Fruit fly (Drosophila melanogaster) whole organism, embryonic: ENCODE data around the gene Claspin.

Source experiments
- Atf3 ChIP-seq: fragments of 200-800 bp; sonication (Bioruptor generic); optimal IDR thresholded peaks from 3 replicates; lab custom pipeline; 2016; ENCODE audit warnings: missing biosample characterization, missing genetic modification characterization
- C15 ChIP-seq: fragments of 200-800 bp; sonication (Bioruptor generic); IDR thresholded peaks from 3 replicates; pipeline ENCODE4 v1.3.6; 2022; ENCODE audit warnings: missing biosample characterization, missing genetic modification characterization
- CG1024 ChIP-seq: fragments of 200-800 bp; sonication (Bioruptor generic); IDR thresholded peaks from 2 replicates; pipeline ENCODE4 v1.3.6; 2022; ENCODE audit warnings: missing biosample characterization, missing genetic modification characterization
- CG10274 ChIP-seq: fragments of 200-800 bp; sonication (Bioruptor generic); optimal IDR thresholded peaks from 3 replicates; lab custom pipeline; 2017; ENCODE audit warnings: missing biosample characterization, mild to moderate bottlenecking, missing genetic modification characterization
- CG10959 ChIP-seq: fragments of 200-800 bp; sonication (Bioruptor generic); IDR thresholded peaks from 2 replicates; pipeline ENCODE4 v1.3.6; 2022; ENCODE audit warnings: missing biosample characterization, missing genetic modification characterization
- CG11398 ChIP-seq: fragments of 200-800 bp; sonication (Bioruptor generic); optimal IDR thresholded peaks from 2 replicates; lab custom pipeline; 2016; ENCODE audit warnings: missing biosample characterization, missing genetic modification characterization
- CG14441 ChIP-seq: fragments of 200-800 bp; sonication (Bioruptor generic); IDR thresholded peaks from 2 replicates; pipeline ENCODE4 v1.3.6; 2022; ENCODE audit warnings: missing biosample characterization, missing genetic modification characterization
- CG14860 ChIP-seq: fragments of 200-800 bp; sonication (Bioruptor generic); IDR thresholded peaks from 3 replicates; pipeline ENCODE4 v1.3.6; 2022; ENCODE audit warnings: missing biosample characterization, missing genetic modification characterization; ENCODE audit not compliant: partially characterized antibody
- CG1529 ChIP-seq: fragments of 200-800 bp; sonication (Bioruptor generic); optimal IDR thresholded peaks from 3 replicates; lab custom pipeline; 2018; ENCODE audit warnings: missing biosample characterization, missing genetic modification characterization
- CG17802 ChIP-seq: fragments of 200-800 bp; sonication (Bioruptor generic); optimal IDR thresholded peaks from 2 replicates; lab custom pipeline; 2018; ENCODE audit warnings: missing biosample characterization, mild to moderate bottlenecking, missing genetic modification characterization, moderate library complexity
- CG1792 ChIP-seq: fragments of 200-800 bp; sonication (Bioruptor generic); optimal IDR thresholded peaks from 2 replicates; lab custom pipeline; 2016; ENCODE audit warnings: missing biosample characterization, missing genetic modification characterization
- CG2129 ChIP-seq: fragments of 200-800 bp; sonication (Bioruptor generic); IDR thresholded peaks from 2 replicates; pipeline ENCODE4 v1.3.6; 2022; ENCODE audit warnings: missing biosample characterization, missing genetic modification characterization; ENCODE audit not compliant: partially characterized antibody
- CG2678 ChIP-seq: fragments of 200-800 bp; sonication (Bioruptor generic); optimal IDR thresholded peaks from 3 replicates; lab custom pipeline; 2019; ENCODE audit warnings: missing biosample characterization, mild to moderate bottlenecking, missing genetic modification characterization, moderate library complexity
- CG2712 ChIP-seq: fragments of 200-800 bp; optimal IDR thresholded peaks from 3 replicates; lab custom pipeline; 2019; ENCODE audit warnings: missing biosample characterization, mild to moderate bottlenecking, missing genetic modification characterization, moderate library complexity
- CG31388 ChIP-seq: fragments of 200-800 bp; sonication (Bioruptor generic); optimal IDR thresholded peaks from 2 replicates; lab custom pipeline; 2016; ENCODE audit warnings: missing biosample characterization, missing genetic modification characterization
- CG34376 ChIP-seq: fragments of 200-800 bp; sonication (Bioruptor generic); optimal IDR thresholded peaks from 2 replicates; lab custom pipeline; 2018; ENCODE audit warnings: missing biosample characterization, mild to moderate bottlenecking, missing genetic modification characterization
- CG5953 ChIP-seq: fragments of 200-800 bp; sonication (Bioruptor generic); IDR thresholded peaks from 2 replicates; pipeline ENCODE4 v1.3.6; 2022; ENCODE audit warnings: missing biosample characterization, missing genetic modification characterization
- CG7556 ChIP-seq: fragments of 200-800 bp; sonication (Bioruptor generic); optimal IDR thresholded peaks from 2 replicates; lab custom pipeline; 2017; ENCODE audit warnings: missing biosample characterization, mild to moderate bottlenecking, missing genetic modification characterization
- Deaf1 ChIP-seq: fragments of 200-800 bp; optimal IDR thresholded peaks from 3 replicates; lab custom pipeline; 2019; ENCODE audit warnings: missing biosample characterization, mild to moderate bottlenecking, missing genetic modification characterization, moderate library complexity
- Dek ChIP-seq: fragments of 200-800 bp; sonication (Bioruptor generic); optimal IDR thresholded peaks from 3 replicates; lab custom pipeline; 2019; ENCODE audit warnings: missing biosample characterization, mild to moderate bottlenecking, missing genetic modification characterization, moderate library complexity
- Doc2 ChIP-seq: fragments of 200-800 bp; sonication (Bioruptor generic); IDR thresholded peaks from 2 replicates; pipeline ENCODE4 v1.3.6; 2022; ENCODE audit warnings: missing biosample characterization, missing genetic modification characterization
- Ets65A ChIP-seq: fragments of 200-800 bp; sonication (Bioruptor generic); peaks from one replicate; lab custom pipeline; 2016; ENCODE audit warnings: missing biosample characterization, missing genetic modification characterization
- Fer3 ChIP-seq: fragments of 200-800 bp; sonication (Bioruptor generic); optimal IDR thresholded peaks from 2 replicates; lab custom pipeline; 2018; ENCODE audit warnings: missing biosample characterization, mild to moderate bottlenecking, missing genetic modification characterization, moderate library complexity
- HHEX ChIP-seq: fragments of 200-800 bp; sonication (Bioruptor generic); optimal IDR thresholded peaks from 3 replicates; lab custom pipeline; 2017; ENCODE audit warnings: missing biosample characterization, mild to moderate bottlenecking, missing genetic modification characterization, missing genetic modification reagents
- Hey ChIP-seq: fragments of 200-800 bp; sonication (Bioruptor generic); optimal IDR thresholded peaks from 3 replicates; lab custom pipeline; 2018; ENCODE audit warnings: missing biosample characterization, mild to moderate bottlenecking, missing genetic modification characterization
- Hr51 ChIP-seq, 2 experiments: fragments of 200-800 bp; sonication (Bioruptor generic); optimal IDR thresholded peaks; 2 replicates in 1 of 2; 3 replicates in 1 of 2; lab custom pipeline; 2016 to 2018; ENCODE audit warnings: missing biosample characterization in 2 of 2, missing genetic modification characterization in 2 of 2, mild to moderate bottlenecking in 1 of 2, moderate library complexity in 1 of 2
- NC2α ChIP-seq: fragments of 200-800 bp; sonication (Bioruptor generic); optimal IDR thresholded peaks from 2 replicates; lab custom pipeline; 2016; ENCODE audit warnings: missing biosample characterization, missing genetic modification characterization
- Nf-YA ChIP-seq: fragments of 200-800 bp; sonication (Bioruptor generic); IDR thresholded peaks from 2 replicates; pipeline ENCODE4 v1.3.6; 2022; ENCODE audit warnings: missing biosample characterization, missing genetic modification characterization
- Ravus ChIP-seq: fragments of 200-800 bp; sonication (Bioruptor generic); IDR thresholded peaks from 2 replicates; pipeline ENCODE4 v1.3.6; 2022; ENCODE audit warnings: missing biosample characterization, missing genetic modification characterization
- Side ChIP-seq: fragments of 200-800 bp; sonication (Bioruptor generic); optimal IDR thresholded peaks from 2 replicates; lab custom pipeline; 2016; ENCODE audit warnings: missing biosample characterization, missing genetic modification characterization
- ab ChIP-seq: fragments of 200-800 bp; sonication (Bioruptor generic); optimal IDR thresholded peaks from 2 replicates; lab custom pipeline; 2016; ENCODE audit warnings: missing biosample characterization, missing genetic modification characterization
- amos ChIP-seq: fragments of 200-800 bp; sonication (Bioruptor generic); IDR thresholded peaks from 2 replicates; pipeline ENCODE4 v1.3.6; 2022; ENCODE audit warnings: missing biosample characterization, missing genetic modification characterization; ENCODE audit not compliant: partially characterized antibody
- az2 ChIP-seq: fragments of 200-800 bp; sonication (Bioruptor generic); optimal IDR thresholded peaks from 3 replicates; lab custom pipeline; 2016; ENCODE audit warnings: missing biosample characterization, missing genetic modification characterization
- cas ChIP-seq: fragments of 200-800 bp; sonication (Bioruptor generic); IDR thresholded peaks from 2 replicates; pipeline ENCODE4 v1.3.6; 2022; ENCODE audit warnings: missing biosample characterization, missing genetic modification characterization
- chinmo ChIP-seq: fragments of 200-800 bp; sonication (Bioruptor generic); IDR thresholded peaks from 4 replicates; pipeline ENCODE4 v1.3.6; 2022; ENCODE audit warnings: missing biosample characterization, missing genetic modification characterization; ENCODE audit not compliant: partially characterized antibody
- dan ChIP-seq: fragments of 200-800 bp; sonication (Bioruptor generic); IDR thresholded peaks from 2 replicates; pipeline ENCODE4 v1.3.6; 2022; ENCODE audit warnings: missing biosample characterization, missing genetic modification characterization
- gt ChIP-seq: fragments of 200-800 bp; sonication (Bioruptor generic); IDR thresholded peaks from 2 replicates; pipeline ENCODE4 v1.3.6; 2022; ENCODE audit warnings: missing biosample characterization, missing genetic modification characterization
- ken ChIP-seq: fragments of 200-800 bp; sonication (Bioruptor generic); IDR thresholded peaks from 3 replicates; pipeline ENCODE4 v1.3.6; 2022; ENCODE audit warnings: missing biosample characterization, missing genetic modification characterization
- lmd ChIP-seq: fragments of 200-800 bp; sonication (Bioruptor generic); IDR thresholded peaks from 2 replicates; pipeline ENCODE4 v1.3.6; 2022; ENCODE audit warnings: missing biosample characterization, missing genetic modification characterization
- lola ChIP-seq, 3 experiments: fragments of >200 bp in 2 of 3; fragments of 200-800 bp in 1 of 3; sonication (Bioruptor generic) in 1 of 3; optimal IDR thresholded peaks; 2 replicates each; lab custom pipeline; 2017 to 2019; ENCODE audit warnings: missing biosample characterization in 3 of 3, missing genetic modification characterization in 3 of 3, mild to moderate bottlenecking in 1 of 3, moderate library complexity in 1 of 3
- mam ChIP-seq: fragments of 200-800 bp; sonication (Bioruptor generic); optimal IDR thresholded peaks from 3 replicates; lab custom pipeline; 2016; ENCODE audit warnings: missing biosample characterization, missing genetic modification characterization
- nmo ChIP-seq: fragments of 200-800 bp; sonication (Bioruptor generic); optimal IDR thresholded peaks from 2 replicates; lab custom pipeline; 2018; ENCODE audit warnings: missing biosample characterization, mild to moderate bottlenecking, missing genetic modification characterization, moderate library complexity
- prd ChIP-seq, 3 experiments: fragments of >200 bp in 2 of 3; fragments of 200-800 bp in 1 of 3; sonication (Bioruptor generic) in 1 of 3; optimal IDR thresholded peaks in 2 of 3; IDR thresholded peaks in 1 of 3; 2 replicates in 2 of 3; 3 replicates in 1 of 3; pipeline versions ENCODE4 v1.3.6 to Lab custom; 2017 to 2022; ENCODE audit warnings: missing biosample characterization in 1 of 3, missing genetic modification characterization in 1 of 3
- pum ChIP-seq: fragments of 200-800 bp; sonication (Bioruptor generic); optimal IDR thresholded peaks from 2 replicates; lab custom pipeline; 2016; ENCODE audit warnings: missing biosample characterization, missing genetic modification characterization
- run ChIP-seq: fragments of 200-800 bp; sonication (Bioruptor generic); optimal IDR thresholded peaks from 3 replicates; lab custom pipeline; 2018; ENCODE audit warnings: missing biosample characterization, mild to moderate bottlenecking, missing genetic modification characterization
- sd ChIP-seq: fragments of 200-800 bp; sonication (Bioruptor generic); optimal IDR thresholded peaks from 3 replicates; lab custom pipeline; 2018; ENCODE audit warnings: missing biosample characterization, mild to moderate bottlenecking, missing genetic modification characterization, moderate library complexity
- slou ChIP-seq: fragments of 200-800 bp; sonication (Bioruptor generic); optimal IDR thresholded peaks from 3 replicates; lab custom pipeline; 2016; ENCODE audit warnings: missing biosample characterization, missing genetic modification characterization
- sna ChIP-seq: fragments of 200-800 bp; sonication (Bioruptor generic); IDR thresholded peaks from 2 replicates; pipeline ENCODE4 v1.3.6; 2022; ENCODE audit warnings: missing biosample characterization, missing genetic modification characterization; ENCODE audit not compliant: partially characterized antibody
- trem ChIP-seq: fragments of 200-800 bp; optimal IDR thresholded peaks from 3 replicates; lab custom pipeline; 2019; ENCODE audit warnings: missing biosample characterization, mild to moderate bottlenecking, missing genetic modification characterization, moderate library complexity
- trh ChIP-seq: fragments of 200-800 bp; sonication (Bioruptor generic); optimal IDR thresholded peaks from 2 replicates; lab custom pipeline; 2016; ENCODE audit warnings: missing biosample characterization, missing genetic modification characterization
- tup ChIP-seq: fragments of 200-800 bp; sonication (Bioruptor generic); optimal IDR thresholded peaks from 2 replicates; lab custom pipeline; 2016; ENCODE audit warnings: missing biosample characterization, mild to moderate bottlenecking, missing genetic modification characterization, moderate library complexity

Claspin gene

dm6 chr3L:4282627-4283026, 30.7 kb upstream of the Claspin start, which contains the start of gene CG11583 (continued):
- TF ChIP-seq chinmo (no peak), ken (GFP tag; lab: Robert Waterston, UW) (no peak), pum (GFP tag; lab: Kevin White, UChicago) (no peak), CG1024 (no peak), CG2712 (tag; lab: Kevin White, UChicago) (peak; percentile 43), CG2678 (no peak), dan (no peak), CG2129 (GFP tag; lab: Robert Waterston, UW) (no peak), Hr51 (GFP tag; optimal IDR thresholded peaks at IDR 0.05; lab: Kevin White, UChicago) (peak in 1 of 2 experiments; percentile 32), tup (no peak), C15 (GFP tag; lab: Robert Waterston, UW) (no peak), CG10959 (no peak), gt (GFP tag; lab: Robert Waterston, UW) (no peak), HHEX (peak; percentile 18), cas (no peak), Doc2 (no peak), Atf3 (GFP tag; lab: Kevin White, UChicago) (no peak), trem (tag; lab: Kevin White, UChicago) (peak; percentile 5), CG5953 (GFP tag; lab: Robert Waterston, UW) (no peak), sd (tag; lab: Kevin White, UChicago) (no peak), Nf-YA (GFP tag; lab: Robert Waterston, UW) (no peak), CG10274 (GFP tag; lab: Kevin White, UChicago) (no peak), CG7556 (GFP tag; lab: Kevin White, UChicago) (no peak), CG14860 (no peak), prd (optimal IDR thresholded peaks at IDR 0.05; lab: Kevin White, UChicago) (no peak), prd (GFP tag; IDR thresholded peaks at IDR 0.05; lab: Robert Waterston, UW) (no peak), CG17802 (no peak), slou (GFP tag; lab: Kevin White, UChicago) (no peak), Dek (tag; lab: Kevin White, UChicago) (peak; percentile 1), Fer3 (no peak), trh (no peak), NC2α (GFP tag; lab: Kevin White, UChicago) (no peak), mam (peak; percentile 69), ab (GFP tag; lab: Kevin White, UChicago) (no peak), lmd (GFP tag; lab: Robert Waterston, UW) (no peak), CG14441 (no peak), nmo (GFP tag; lab: Kevin White, UChicago) (peak; percentile 24), Ets65A (GFP tag; lab: Kevin White, UChicago) (peak; percentile 70), sna (GFP tag; lab: Robert Waterston, UW) (no peak), run (tag; lab: Kevin White, UChicago) (no peak), CG34376 (GFP tag; lab: Kevin White, UChicago) (no peak), CG11398 (GFP tag; lab: Kevin White, UChicago) (no peak), Hey (tag; lab: Kevin White, UChicago) (no peak), Ravus (GFP tag; lab: Robert Waterston, UW) (no peak), az2 (GFP tag; lab: Kevin White, UChicago) (peak; percentile 3), CG1529 (GFP tag; lab: Kevin White, UChicago) (no peak), Side (GFP tag; lab: Kevin White, UChicago) (peak; percentile 55), CG31388 (no peak), amos (GFP tag; lab: Robert Waterston, UW) (peak; percentile 14; the same call in 1 of the 2 replicates), Deaf1 (tag; lab: Kevin White, UChicago) (no peak), lola (GFP tag; optimal IDR thresholded peaks at IDR 0.05; lab: Kevin White, UChicago) (no peak), CG1792 (GFP tag; lab: Kevin White, UChicago) (peak; percentile 57)
